Worm (Caenorhabditis elegans): Measurements from ENCODE around the gene T13C5.9.

The T13C5.9 gene

ce11 chrX:6201542-6201941 lies 11.5 kb downstream of the T13C5.9 start (continued):
- TF ChIP-seq unc-39 (tag; optimal IDR thresholded peaks at IDR 0.05) (no peak), nhr-11 (tag; optimal IDR thresholded peaks at IDR 0.05) (no peak), skn-1 (tag; optimal IDR thresholded peaks at IDR 0.05) (no peak), ztf-1 (GFP tag; conservative IDR thresholded peaks at IDR 0.05) (no peak), nhr-77 (tag; optimal IDR thresholded peaks at IDR 0.05) (no peak), F13H6.1 (tag; optimal IDR thresholded peaks at IDR 0.05) (no peak), lsy-2 (tag; optimal IDR thresholded peaks at IDR 0.05) (peak in 1 of 2 experiments; percentile 57), nhr-10 (tag; optimal IDR thresholded peaks at IDR 0.05) (no peak), ztf-4 (tag; optimal IDR thresholded peaks at IDR 0.05) (no peak)

ce11 chrX:6202809-6203208 lies 12.8 kb downstream of the T13C5.9 start:
- no peak for TF ChIP-seq gmeb-1 (tag; optimal IDR thresholded peaks at IDR 0.05)
- no peak for TF ChIP-seq crh-2 (tag; optimal IDR thresholded peaks at IDR 0.05)
- TF ChIP-seq ztf-4 (tag; optimal IDR thresholded peaks at IDR 0.05), result peak; percentile 27
- no peak for TF ChIP-seq nhr-6 (tag; optimal IDR thresholded peaks at IDR 0.05)
- TF ChIP-seq F13H6.1 (tag; optimal IDR thresholded peaks at IDR 0.05), result peak; percentile 19
- peak; percentile 64 for TF ChIP-seq nhr-129 (tag; optimal IDR thresholded peaks at IDR 0.05)
- peak in 1 of 2 experiments; percentile 27 for TF ChIP-seq lsy-2 (tag; optimal IDR thresholded peaks at IDR 0.05)
- peak; percentile 8 for TF ChIP-seq C34F6.9 (tag; optimal IDR thresholded peaks at IDR 0.05)
- no peak for TF ChIP-seq zag-1 (tag; optimal IDR thresholded peaks at IDR 0.05)

- TF ChIP-seq C34F6.9 (tag; optimal IDR thresholded peaks at IDR 0.05), result no peak
- TF ChIP-seq mab-5 (tag; optimal IDR thresholded peaks at IDR 0.05), result no peak
- TF ChIP-seq egl-27 (tag; optimal IDR thresholded peaks at IDR 0.05), result no peak
- TF ChIP-seq sma-9 (GFP tag; optimal IDR thresholded peaks at IDR 0.05), result peak; percentile 21
- no peak for TF ChIP-seq sma-9 (tag; optimal IDR thresholded peaks at IDR 0.05)
- no peak for TF ChIP-seq ceh-16 (tag; optimal IDR thresholded peaks at IDR 0.05)
These were observed 13.3 kb downstream of the T13C5.9 start for ce11 chrX:6203315-6203714.

ce11 chrX:6204696-6205232 lies 14.7 kb downstream of the T13C5.9 start, which contains the start of gene bca-1:
Gene bca-1, minus strand, starts transcription at chrX:6204746.
- TF ChIP-seq R02D3.7 (tag; optimal IDR thresholded peaks at IDR 0.05) (no peak), ama-1 (optimal IDR thresholded peaks at IDR 0.05) (peak; percentile 12), lsy-2 (tag; optimal IDR thresholded peaks at IDR 0.05) (peak in 1 of 2 experiments; percentile 48), unc-62 (GFP tag; optimal IDR thresholded peaks at IDR 0.05) (no peak), nhr-6 (tag; optimal IDR thresholded peaks at IDR 0.05) (peak; percentile 26), nhr-12 (tag; optimal IDR thresholded peaks at IDR 0.05) (no peak), ztf-4 (tag; optimal IDR thresholded peaks at IDR 0.05) (no peak), fos-1 (tag; optimal IDR thresholded peaks at IDR 0.05) (peak; percentile 31), crh-2 (tag; optimal IDR thresholded peaks at IDR 0.05) (peak; percentile 59), lin-11 (tag; optimal IDR thresholded peaks at IDR 0.05) (no peak), lin-39 (tag; optimal IDR thresholded peaks at IDR 0.05) (no peak), Y55F3AM.14 (GFP tag; optimal IDR thresholded peaks at IDR 0.05) (no peak), unc-55 (GFP tag; optimal IDR thresholded peaks at IDR 0.05) (no peak), snpc-4 (tag; optimal IDR thresholded peaks at IDR 0.05) (no peak), unc-39 (tag; optimal IDR thresholded peaks at IDR 0.05) (no peak), egl-27 (tag; optimal IDR thresholded peaks at IDR 0.05) (no peak), skn-1 (tag; optimal IDR thresholded peaks at IDR 0.05) (no peak), aly-2 (tag; optimal IDR thresholded peaks at IDR 0.05) (no peak), zag-1 (tag; optimal IDR thresholded peaks at IDR 0.05) (no peak), blmp-1 (tag; optimal IDR thresholded peaks at IDR 0.05; ENCODE audit: insufficient read depth) (peak; percentile 88), nhr-237 (tag; optimal IDR thresholded peaks at IDR 0.05) (no peak), mdl-1 (tag; optimal IDR thresholded peaks at IDR 0.05) (no peak), nhr-129 (tag; optimal IDR thresholded peaks at IDR 0.05) (peak; percentile 79), nhr-21 (tag; optimal IDR thresholded peaks at IDR 0.05) (peak; percentile 27), sma-9 (GFP tag; optimal IDR thresholded peaks at IDR 0.05) (peak; percentile 80), sma-9 (tag; optimal IDR thresholded peaks at IDR 0.05) (no peak), nhr-23 (tag; optimal IDR thresholded peaks at IDR 0.05) (no peak), nhr-25 (tag; optimal IDR thresholded peaks at IDR 0.05) (peak; percentile 69), ceh-16 (tag; optimal IDR thresholded peaks at IDR 0.05) (no peak), sem-4 (tag; optimal IDR thresholded peaks at IDR 0.05) (no peak), lin-13 (GFP tag; optimal IDR thresholded peaks at IDR 0.05) (no peak), ceh-82 (tag; optimal IDR thresholded peaks at IDR 0.05) (no peak), elt-3 (tag; optimal IDR thresholded peaks at IDR 0.05) (no peak), F13H6.1 (tag; optimal IDR thresholded peaks at IDR 0.05) (peak; percentile 27), ztf-11 (tag; optimal IDR thresholded peaks at IDR 0.05) (no peak), mab-5 (tag; optimal IDR thresholded peaks at IDR 0.05) (no peak), dmd-4 (tag; optimal IDR thresholded peaks at IDR 0.05) (no peak), sma-3 (GFP tag; optimal IDR thresholded peaks at IDR 0.05) (no peak), C34F6.9 (tag; optimal IDR thresholded peaks at IDR 0.05) (peak; percentile 39), mbf-1 (tag; optimal IDR thresholded peaks at IDR 0.05) (no peak)

All from whole organism, L2 larva.